Worm (Caenorhabditis elegans) whole organism, dauer: ENCODE results near the gene acdh-11.

Source experiments
- unc-62 ChIP-seq: sonication (generic microtip); optimal IDR thresholded peaks from 2 replicates; lab custom pipeline; 2017; ENCODE audit warnings: missing biosample characterization, missing genetic modification reagents, missing genetic modification characterization

Gene acdh-11

ce11 chrIII:10565926-10566325, at the start of gene acdh-11:
TSS of gene acdh-11 (plus strand) at chrIII:10566258.
- no peak for TF ChIP-seq unc-62

- no peak for TF ChIP-seq unc-62
Observed at ce11 chrIII:10518884-10519283, 47.2 kb upstream of the acdh-11 start.

- TF ChIP-seq unc-62, result no peak
Observed at ce11 chrIII:10519615-10520014, 46.4 kb upstream of the acdh-11 start.

- no peak for TF ChIP-seq unc-62
Observed at ce11 chrIII:10520523-10520922, 45.5 kb upstream of the acdh-11 start, which contains the start of gene unc-49. TSS of gene unc-49 (plus strand) at chrIII:10520762.

ce11 chrIII:10521219-10521618, 44.8 kb upstream of the acdh-11 start:
- TF ChIP-seq unc-62, result no peak

ce11 chrIII:10523025-10523424, 43.0 kb upstream of the acdh-11 start:
- no peak for TF ChIP-seq unc-62

- TF ChIP-seq unc-62, result no peak
Observed at ce11 chrIII:10524823-10525222, 41.2 kb upstream of the acdh-11 start.

- TF ChIP-seq unc-62, result no peak
Observed at ce11 chrIII:10525927-10526326, 40.1 kb upstream of the acdh-11 start.

ce11 chrIII:10527446-10527845, 38.6 kb upstream of the acdh-11 start:
- no peak for TF ChIP-seq unc-62

ce11 chrIII:10533310-10533709, 32.7 kb upstream of the acdh-11 start:
- TF ChIP-seq unc-62, result no peak

ce11 chrIII:10534191-10534590, 31.9 kb upstream of the acdh-11 start:
- no peak for TF ChIP-seq unc-62

ce11 chrIII:10535226-10535625, 30.8 kb upstream of the acdh-11 start, which contains the start of gene hpd-1:
TSS of gene hpd-1 (plus strand) at chrIII:10535526.
- no peak for TF ChIP-seq unc-62

ce11 chrIII:10536087-10536723, 29.9 kb upstream of the acdh-11 start:
- no peak for TF ChIP-seq unc-62

- no peak for TF ChIP-seq unc-62
Observed at ce11 chrIII:10537003-10537402, 29.1 kb upstream of the acdh-11 start.

ce11 chrIII:10537558-10537957, 28.5 kb upstream of the acdh-11 start:
- no peak for TF ChIP-seq unc-62

ce11 chrIII:10538757-10539213, 27.3 kb upstream of the acdh-11 start, which contains the start of gene nlp-68:
TSS of gene nlp-68 (minus strand) at chrIII:10539163.
- TF ChIP-seq unc-62, result no peak

- TF ChIP-seq unc-62, result no peak
Observed at ce11 chrIII:10552929-10553328, 13.1 kb upstream of the acdh-11 start, which contains the start of gene T21C12.8. TSS of gene T21C12.8 (minus strand) at chrIII:10553029.

ce11 chrIII:10557910-10558309, 8.1 kb upstream of the acdh-11 start, which contains the start of gene T21C12.4:
TSS of gene T21C12.4 (minus strand) at chrIII:10558010.
- no peak for TF ChIP-seq unc-62

ce11 chrIII:10560296-10560695, 5.8 kb upstream of the acdh-11 start, which contains the start of gene rab-30:
TSS of gene rab-30 (plus strand) at chrIII:10560596.
- TF ChIP-seq unc-62, result no peak
